Fruit fly (Drosophila melanogaster) whole organism, embryonic: ENCODE results near the gene CG32023.
A peak's percentile ranks its signal among the peaks of the same experiment; 100 is the strongest.

Experiments
- CG10209 ChIP-seq: fragments of 200-800 bp; sonication (Bioruptor generic); optimal IDR thresholded peaks from 3 replicates; lab custom pipeline; 2017; ENCODE audit warnings: missing biosample characterization, mild to moderate bottlenecking, missing genetic modification characterization, missing genetic modification reagents
- CG10274 ChIP-seq: fragments of 200-800 bp; sonication (Bioruptor generic); optimal IDR thresholded peaks from 3 replicates; lab custom pipeline; 2017; ENCODE audit warnings: missing biosample characterization, mild to moderate bottlenecking, missing genetic modification characterization
- CG10543 ChIP-seq: fragments of 200-800 bp; sonication (Bioruptor generic); optimal IDR thresholded peaks from 3 replicates; lab custom pipeline; 2017; ENCODE audit warnings: missing biosample characterization, mild to moderate bottlenecking, missing genetic modification characterization, moderate library complexity
- CG11093 ChIP-seq: fragments of 200-800 bp; sonication (Bioruptor generic); IDR thresholded peaks from 3 replicates; pipeline ENCODE4 v1.3.6; 2022; ENCODE audit warnings: missing biosample characterization, missing genetic modification characterization
- CG12219 ChIP-seq: fragments of 200-800 bp; sonication (Bioruptor generic); optimal IDR thresholded peaks from 3 replicates; lab custom pipeline; 2018; ENCODE audit warnings: missing biosample characterization, mild to moderate bottlenecking, missing genetic modification characterization
- CG13894 ChIP-seq: fragments of 200-800 bp; sonication (Bioruptor generic); optimal IDR thresholded peaks from 3 replicates; lab custom pipeline; 2018; ENCODE audit warnings: missing biosample characterization, mild to moderate bottlenecking, missing genetic modification characterization, moderate library complexity
- CG14710 ChIP-seq: fragments of 200-800 bp; sonication (Bioruptor generic); optimal IDR thresholded peaks from 3 replicates; lab custom pipeline; 2019; ENCODE audit warnings: missing biosample characterization, mild to moderate bottlenecking, missing genetic modification characterization, moderate library complexity
- CG17359 ChIP-seq: fragments of 200-800 bp; sonication (Bioruptor generic); optimal IDR thresholded peaks from 3 replicates; lab custom pipeline; 2018; ENCODE audit warnings: missing biosample characterization, mild to moderate bottlenecking, missing genetic modification characterization, moderate library complexity
- CG2889 ChIP-seq: fragments of 200-800 bp; sonication (Bioruptor generic); IDR thresholded peaks from 3 replicates; pipeline ENCODE4 v1.3.6; 2022; ENCODE audit warnings: missing biosample characterization, missing genetic modification characterization
- CG31388 ChIP-seq: fragments of 200-800 bp; sonication (Bioruptor generic); optimal IDR thresholded peaks from 2 replicates; lab custom pipeline; 2016; ENCODE audit warnings: missing biosample characterization, missing genetic modification characterization
- CG32767 ChIP-seq: fragments of 200-800 bp; sonication (Bioruptor generic); IDR thresholded peaks from 2 replicates; pipeline ENCODE4 v1.3.6; 2022; ENCODE audit warnings: missing biosample characterization, missing genetic modification characterization
- CG34422 ChIP-seq: fragments of 200-800 bp; sonication (Bioruptor generic); IDR thresholded peaks from 3 replicates; pipeline ENCODE4 v1.3.6; 2022; ENCODE audit warnings: missing biosample characterization, missing genetic modification characterization
- CG3838 ChIP-seq: fragments of 200-800 bp; sonication (Bioruptor generic); optimal IDR thresholded peaks from 3 replicates; lab custom pipeline; 2016; ENCODE audit warnings: missing biosample characterization, missing genetic modification characterization
- CG4328 ChIP-seq: fragments of 200-800 bp; sonication (Bioruptor generic); optimal IDR thresholded peaks from 3 replicates; lab custom pipeline; 2017; ENCODE audit warnings: missing biosample characterization, missing genetic modification reagents, missing genetic modification characterization
- CG6791 ChIP-seq: fragments of 200-800 bp; sonication (Bioruptor generic); IDR thresholded peaks from 3 replicates; pipeline ENCODE4 v1.3.6; 2022; ENCODE audit warnings: missing biosample characterization, missing genetic modification characterization; ENCODE audit not compliant: partially characterized antibody
- Camta ChIP-seq: fragments of 200-800 bp; sonication (Bioruptor generic); optimal IDR thresholded peaks from 2 replicates; lab custom pipeline; 2016; ENCODE audit warnings: missing biosample characterization, missing genetic modification characterization
- D ChIP-seq, 2 experiments: fragments of 200-800 bp in 1 of 2; fragments of >200 bp in 1 of 2; sonication (Bioruptor generic) in 1 of 2; optimal IDR thresholded peaks; 2 replicates in 1 of 2; 3 replicates in 1 of 2; lab custom pipeline; 2017; ENCODE audit warnings: mild to moderate bottlenecking in 1 of 2, missing biosample characterization in 1 of 2, missing genetic modification characterization in 1 of 2, missing genetic modification reagents in 1 of 2
- Dbx ChIP-seq: fragments of 200-800 bp; sonication (Bioruptor generic); IDR thresholded peaks from 3 replicates; pipeline ENCODE4 v1.3.6; 2022; ENCODE audit warnings: missing biosample characterization, missing genetic modification characterization
- Dfd ChIP-seq, 2 experiments: fragments of >200 bp; optimal IDR thresholded peaks; 2 replicates each; lab custom pipeline; 2017; ENCODE audit warnings: missing biosample characterization in 2 of 2, missing genetic modification characterization in 2 of 2
- HLH54F ChIP-seq: fragments of 200-800 bp; sonication (Bioruptor generic); optimal IDR thresholded peaks from 3 replicates; lab custom pipeline; 2016; ENCODE audit warnings: missing biosample characterization, missing genetic modification characterization
- HmgZ ChIP-seq: fragments of 200-800 bp; sonication (Bioruptor generic); optimal IDR thresholded peaks from 2 replicates; lab custom pipeline; 2018; ENCODE audit warnings: missing biosample characterization, mild to moderate bottlenecking, missing genetic modification characterization
- Kr ChIP-seq: fragments of 200-800 bp; sonication (Bioruptor generic); optimal IDR thresholded peaks from 2 replicates; lab custom pipeline; 2017; ENCODE audit warnings: missing biosample characterization, mild to moderate bottlenecking, missing genetic modification characterization
- Mad ChIP-seq: fragments of 200-800 bp; sonication (Bioruptor generic); optimal IDR thresholded peaks from 2 replicates; lab custom pipeline; 2016; ENCODE audit warnings: missing biosample characterization, missing genetic modification characterization
- Max ChIP-seq: fragments of 200-800 bp; sonication (Bioruptor generic); optimal IDR thresholded peaks from 2 replicates; lab custom pipeline; 2016; ENCODE audit warnings: missing biosample characterization, mild to moderate bottlenecking, missing genetic modification characterization
- Med ChIP-seq: fragments of 200-800 bp; sonication (Bioruptor generic); peaks from one replicate; lab custom pipeline; 2016; ENCODE audit warnings: missing biosample characterization, missing genetic modification characterization, mild to moderate bottlenecking, inconsistent platforms, moderate library complexity
- NFAT ChIP-seq: fragments of 200-800 bp; sonication (Bioruptor generic); IDR thresholded peaks from 2 replicates; pipeline ENCODE4 v1.3.6; 2022; ENCODE audit warnings: missing biosample characterization, missing genetic modification characterization
- Optix ChIP-seq: fragments of 200-800 bp; sonication (Bioruptor generic); IDR thresholded peaks from 3 replicates; pipeline ENCODE4 v1.3.6; 2022; ENCODE audit warnings: missing biosample characterization, missing genetic modification characterization
- Poxn ChIP-seq: fragments of 200-800 bp; sonication (Bioruptor generic); IDR thresholded peaks from 2 replicates; pipeline ENCODE4 v1.3.6; 2022; ENCODE audit warnings: missing biosample characterization, missing genetic modification characterization
- Sox100B ChIP-seq: fragments of 200-800 bp; sonication (Bioruptor generic); optimal IDR thresholded peaks from 3 replicates; lab custom pipeline; 2018; ENCODE audit warnings: missing biosample characterization, mild to moderate bottlenecking, missing genetic modification characterization
- abd-A ChIP-seq: fragments of 200-800 bp; sonication (Bioruptor generic); optimal IDR thresholded peaks from 3 replicates; lab custom pipeline; 2019; ENCODE audit warnings: missing biosample characterization, mild to moderate bottlenecking, missing genetic modification characterization, moderate library complexity
- bigmax ChIP-seq: fragments of 200-800 bp; sonication (Bioruptor generic); optimal IDR thresholded peaks from 2 replicates; lab custom pipeline; 2018; ENCODE audit warnings: missing biosample characterization, mild to moderate bottlenecking, missing genetic modification characterization
- btn ChIP-seq: fragments of 200-800 bp; sonication (Bioruptor generic); optimal IDR thresholded peaks from 2 replicates; lab custom pipeline; 2016; ENCODE audit warnings: missing biosample characterization, missing genetic modification characterization
- cato ChIP-seq: fragments of 200-800 bp; sonication (Bioruptor generic); optimal IDR thresholded peaks from 2 replicates; lab custom pipeline; 2016; ENCODE audit warnings: missing biosample characterization, missing genetic modification characterization, borderline replicate concordance
- caup ChIP-seq: fragments of 200-800 bp; sonication (Bioruptor generic); optimal IDR thresholded peaks from 3 replicates; lab custom pipeline; 2017; ENCODE audit warnings: missing biosample characterization, mild to moderate bottlenecking, missing genetic modification characterization, moderate library complexity; ENCODE audit not compliant: severe bottlenecking
- chm ChIP-seq: fragments of 200-800 bp; sonication (Bioruptor generic); IDR thresholded peaks from 2 replicates; pipeline ENCODE4 v1.3.6; 2022; ENCODE audit warnings: missing biosample characterization, missing genetic modification characterization
- dysf ChIP-seq: fragments of 200-800 bp; sonication (Bioruptor generic); IDR thresholded peaks from 3 replicates; pipeline ENCODE4 v1.3.6; 2022; ENCODE audit warnings: missing biosample characterization, missing genetic modification characterization
- gcm2 ChIP-seq: fragments of 200-800 bp; sonication (Bioruptor generic); optimal IDR thresholded peaks from 2 replicates; lab custom pipeline; 2016; ENCODE audit warnings: missing biosample characterization, missing genetic modification characterization
- gem ChIP-seq: fragments of 200-800 bp; sonication (Bioruptor generic); optimal IDR thresholded peaks from 2 replicates; lab custom pipeline; 2019; ENCODE audit warnings: missing biosample characterization, mild to moderate bottlenecking, missing genetic modification characterization, moderate library complexity
- her ChIP-seq: fragments of 200-800 bp; sonication (Bioruptor generic); optimal IDR thresholded peaks from 2 replicates; lab custom pipeline; 2016; ENCODE audit warnings: missing biosample characterization, missing genetic modification characterization
- ken ChIP-seq: fragments of 200-800 bp; sonication (Bioruptor generic); IDR thresholded peaks from 3 replicates; pipeline ENCODE4 v1.3.6; 2022; ENCODE audit warnings: missing biosample characterization, missing genetic modification characterization
- lab ChIP-seq: fragments of 200-800 bp; sonication (Bioruptor generic); optimal IDR thresholded peaks from 3 replicates; lab custom pipeline; 2017; ENCODE audit warnings: missing biosample characterization, missing genetic modification characterization, mild to moderate bottlenecking, moderate library complexity, missing genetic modification reagents
- lilli ChIP-seq: fragments of 200-800 bp; sonication (Bioruptor generic); optimal IDR thresholded peaks from 3 replicates; lab custom pipeline; 2016; ENCODE audit warnings: missing biosample characterization, missing genetic modification characterization
- luna ChIP-seq: fragments of 200-800 bp; sonication (Bioruptor generic); optimal IDR thresholded peaks from 2 replicates; lab custom pipeline; 2016; ENCODE audit warnings: missing biosample characterization, missing genetic modification characterization
- nmo ChIP-seq: fragments of 200-800 bp; sonication (Bioruptor generic); optimal IDR thresholded peaks from 2 replicates; lab custom pipeline; 2018; ENCODE audit warnings: missing biosample characterization, mild to moderate bottlenecking, missing genetic modification characterization, moderate library complexity
- sc ChIP-seq, 3 experiments: fragments of >200 bp in 2 of 3; fragments of 200-800 bp in 1 of 3; sonication (Bioruptor generic) in 1 of 3; optimal IDR thresholded peaks; 2 replicates in 2 of 3; 3 replicates in 1 of 3; lab custom pipeline; 2017; ENCODE audit warnings: mild to moderate bottlenecking in 1 of 3, missing biosample characterization in 1 of 3, missing genetic modification characterization in 1 of 3, missing genetic modification reagents in 1 of 3
- seq ChIP-seq: fragments of 200-800 bp; sonication (Bioruptor generic); IDR thresholded peaks from 2 replicates; pipeline ENCODE4 v1.3.6; 2022; ENCODE audit warnings: missing biosample characterization, missing genetic modification characterization
- sima ChIP-seq: fragments of 200-800 bp; sonication (Bioruptor generic); optimal IDR thresholded peaks from 2 replicates; lab custom pipeline; 2016; ENCODE audit warnings: missing biosample characterization, missing genetic modification characterization
- sob ChIP-seq: fragments of 200-800 bp; sonication (Bioruptor generic); IDR thresholded peaks from 2 replicates; pipeline ENCODE4 v1.3.6; 2022; ENCODE audit warnings: missing biosample characterization, missing genetic modification characterization
- tap ChIP-seq: fragments of 200-800 bp; optimal IDR thresholded peaks from 3 replicates; lab custom pipeline; 2019; ENCODE audit warnings: missing biosample characterization, mild to moderate bottlenecking, missing genetic modification characterization, moderate library complexity
- wek ChIP-seq: fragments of 200-800 bp; sonication (Bioruptor generic); optimal IDR thresholded peaks from 3 replicates; lab custom pipeline; 2018; ENCODE audit warnings: missing biosample characterization, mild to moderate bottlenecking, missing genetic modification characterization, moderate library complexity

CG32023 gene

dm6 chr3L:8852907-8853306 is 48.9 kb upstream of the CG32023 start (continued):
- TF ChIP-seq CG13894 (tag; lab: Kevin White, UChicago) (no peak), Med (GFP tag; lab: Kevin White, UChicago) (peak; percentile 89), HmgZ (tag; lab: Kevin White, UChicago) (no peak), CG14710 (tag; lab: Kevin White, UChicago) (no peak), Optix (GFP tag; lab: Robert Waterston, UW) (peak; percentile 47; the same call in 1 of the 3 replicates), Camta (GFP tag; lab: Kevin White, UChicago) (no peak), CG31388 (GFP tag; lab: Kevin White, UChicago) (no peak), CG17359 (no peak), CG34422 (no peak), lilli (peak; percentile 9), sima (GFP tag; lab: Kevin White, UChicago) (no peak), gcm2 (GFP tag; lab: Kevin White, UChicago) (no peak), Dfd (GFP tag; optimal IDR thresholded peaks at IDR 0.05; lab: Kevin White, UChicago) (no peak), HLH54F (GFP tag; lab: Kevin White, UChicago) (no peak), CG10274 (GFP tag; lab: Kevin White, UChicago) (no peak), her (GFP tag; lab: Kevin White, UChicago) (no peak), seq (peak; percentile 70), caup (no peak), luna (GFP tag; lab: Kevin White, UChicago) (no peak), CG3838 (GFP tag; lab: Kevin White, UChicago) (no peak), sc (optimal IDR thresholded peaks at IDR 0.05; lab: Kevin White, UChicago) (no peak), sc (GFP tag; optimal IDR thresholded peaks at IDR 0.05; lab: Kevin White, UChicago) (no peak), btn (GFP tag; lab: Kevin White, UChicago) (no peak), dysf (GFP tag; lab: Robert Waterston, UW) (peak; percentile 50; the same call in 2 of the 3 replicates), sob (GFP tag; lab: Robert Waterston, UW) (0 out of 2 replicates have a peak, but pooled peaks have one; percentile 18), CG10209 (GFP tag; lab: Kevin White, UChicago) (no peak), CG6791 (GFP tag; lab: Robert Waterston, UW) (no peak), Kr (GFP tag; lab: Kevin White, UChicago) (no peak), ken (GFP tag; lab: Robert Waterston, UW) (no peak; the same call in 2 of the 3 replicates), cato (GFP tag; lab: Kevin White, UChicago) (no peak), Mad (GFP tag; lab: Kevin White, UChicago) (no peak), Poxn (GFP tag; lab: Robert Waterston, UW) (no peak), CG12219 (no peak), tap (no peak), CG2889 (GFP tag; lab: Robert Waterston, UW) (no peak), nmo (GFP tag; lab: Kevin White, UChicago) (no peak), chm (no peak), abd-A (no peak), gem (peak; percentile 40), CG32767 (GFP tag; lab: Robert Waterston, UW) (no peak), bigmax (GFP tag; lab: Kevin White, UChicago) (no peak), Dbx (GFP tag; lab: Robert Waterston, UW) (peak; percentile 47; the same call in 1 of the 3 replicates), CG4328 (GFP tag; lab: Kevin White, UChicago) (no peak), NFAT (GFP tag; lab: Robert Waterston, UW) (0 out of 2 replicates have a peak, but pooled peaks have one; percentile 17), Sox100B (GFP tag; lab: Kevin White, UChicago) (no peak), lab (GFP tag; lab: Kevin White, UChicago) (peak; percentile 51), CG10543 (GFP tag; lab: Kevin White, UChicago) (no peak), D (optimal IDR thresholded peaks at IDR 0.05; lab: Kevin White, UChicago) (no peak), D (GFP tag; optimal IDR thresholded peaks at IDR 0.05; lab: Kevin White, UChicago) (no peak), Max (GFP tag; lab: Kevin White, UChicago) (no peak), wek (GFP tag; lab: Kevin White, UChicago) (no peak), CG11093 (GFP tag; lab: Robert Waterston, UW) (0 out of 3 replicates have a peak, but pooled peaks have one; percentile 17)
